Worm (Caenorhabditis elegans): ENCODE data around the gene T13C2.3.

- TF ChIP-seq unc-130 (GFP tag; optimal IDR thresholded peaks at IDR 0.05) (no peak), ceh-27 (GFP tag; optimal IDR thresholded peaks at IDR 0.05) (peak; percentile 0)
These were observed 49.9 kb downstream of the T13C2.3 start for ce11 chrII:6838977-6839376.

Measured in whole organism, young adult.